Fruit fly (Drosophila melanogaster): ENCODE measurements around the gene for.
A peak's percentile ranks its signal among the peaks of the same experiment; 100 is the strongest.

The for gene

DNA sequence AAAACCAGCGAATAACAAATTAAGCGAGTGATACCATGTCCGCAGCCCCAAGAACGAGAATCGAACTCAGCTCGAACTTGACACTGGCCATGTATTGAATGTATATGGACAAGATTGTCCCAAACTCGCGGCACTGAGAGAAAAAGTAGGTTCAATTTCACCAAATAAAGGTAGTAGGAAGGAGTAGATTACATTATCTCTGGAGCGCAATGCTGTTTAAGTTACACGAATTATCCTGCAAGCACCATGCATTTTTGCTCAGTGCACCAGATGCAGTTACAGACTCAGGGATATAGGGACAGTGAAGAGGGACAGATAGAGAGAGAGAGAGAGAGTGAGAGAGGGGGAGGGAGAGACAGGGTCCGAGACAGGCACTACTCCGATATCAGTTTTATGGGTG lies 62.8 kb downstream of the for start (continued):
- peak; percentile 21 for TF ChIP-seq NfI (GFP tag; optimal IDR thresholded peaks at IDR 0.05)
- TF ChIP-seq Ravus (GFP tag; IDR thresholded peaks at IDR 0.05), result no peak
- no peak for TF ChIP-seq vfl (GFP tag; optimal IDR thresholded peaks at IDR 0.05)
- no peak for TF ChIP-seq kay (GFP tag; optimal IDR thresholded peaks at IDR 0.05)
- no peak for TF ChIP-seq gro (GFP tag; optimal IDR thresholded peaks at IDR 0.05)
- peak; percentile 26 for TF ChIP-seq CG18764 (GFP tag; optimal IDR thresholded peaks at IDR 0.05)
- no peak for TF ChIP-seq Asciz (GFP tag; optimal IDR thresholded peaks at IDR 0.05)
- TF ChIP-seq ci (GFP tag; IDR thresholded peaks at IDR 0.05), result peak; percentile 74; the same call in 2 of the 3 replicates
- no peak for TF ChIP-seq Mad (GFP tag; optimal IDR thresholded peaks at IDR 0.05)
- TF ChIP-seq Dp (GFP tag; optimal IDR thresholded peaks at IDR 0.05), result no peak
- TF ChIP-seq Sry-δ (GFP tag; optimal IDR thresholded peaks at IDR 0.05), result peak; percentile 14
- no peak for TF ChIP-seq unc-4 (GFP tag; IDR thresholded peaks at IDR 0.05; ENCODE audit: partially characterized antibody)
- peak; percentile 65 for TF ChIP-seq zen (tag; optimal IDR thresholded peaks at IDR 0.05)
- TF ChIP-seq CG32532 (GFP tag; IDR thresholded peaks at IDR 0.05), result no peak
- peak; percentile 41 for TF ChIP-seq CG10267 (tag; optimal IDR thresholded peaks at IDR 0.05)
- TF ChIP-seq zfh1 (GFP tag; IDR thresholded peaks at IDR 0.05), result peak; percentile 84
- TF ChIP-seq CG6254 (GFP tag; optimal IDR thresholded peaks at IDR 0.05), result peak; percentile 19
- TF ChIP-seq CG10274 (GFP tag; optimal IDR thresholded peaks at IDR 0.05), result no peak
- no peak for TF ChIP-seq CG4854 (GFP tag; optimal IDR thresholded peaks at IDR 0.05)
- peak; percentile 47 for TF ChIP-seq lilli (GFP tag; optimal IDR thresholded peaks at IDR 0.05)
- TF ChIP-seq esg (GFP tag; conservative IDR thresholded peaks at IDR 0.05), result no peak
- 0 out of 2 replicates have a peak, but pooled peaks have one; percentile 22 for TF ChIP-seq Nf-YA (GFP tag; IDR thresholded peaks at IDR 0.05)
- TF ChIP-seq odd (GFP tag; optimal IDR thresholded peaks at IDR 0.05), result peak; percentile 36
- no peak for TF ChIP-seq Oaz (GFP tag; IDR thresholded peaks at IDR 0.05)
- peak; percentile 46 for TF ChIP-seq Side (GFP tag; optimal IDR thresholded peaks at IDR 0.05)
- TF ChIP-seq mirr (GFP tag; optimal IDR thresholded peaks at IDR 0.05), result no peak
- no peak for TF ChIP-seq CG5953 (GFP tag; IDR thresholded peaks at IDR 0.05)
- peak; percentile 9 for TF ChIP-seq CoRest (tag; optimal IDR thresholded peaks at IDR 0.05)
- TF ChIP-seq Rx (GFP tag; IDR thresholded peaks at IDR 0.05), result no peak; the same call in 1 of the 2 replicates
- no peak for TF ChIP-seq exex (tag; optimal IDR thresholded peaks at IDR 0.05)
- peak; percentile 35 for TF ChIP-seq CG12155 (GFP tag; optimal IDR thresholded peaks at IDR 0.05)
- no peak for TF ChIP-seq H2.0 (GFP tag; IDR thresholded peaks at IDR 0.05)
- no peak for TF ChIP-seq Neu2 (GFP tag; optimal IDR thresholded peaks at IDR 0.05; ENCODE audit: borderline replicate concordance)
- TF ChIP-seq pb (GFP tag; optimal IDR thresholded peaks at IDR 0.05), result peak; percentile 35
- TF ChIP-seq Atf3 (GFP tag; optimal IDR thresholded peaks at IDR 0.05), result peak; percentile 41
- TF ChIP-seq CG4404 (GFP tag; IDR thresholded peaks at IDR 0.05), result peak; percentile 74
- TF ChIP-seq CG11093 (GFP tag; IDR thresholded peaks at IDR 0.05), result no peak
- TF ChIP-seq CG15601 (tag; optimal IDR thresholded peaks at IDR 0.05), result no peak
- no peak for TF ChIP-seq HmgZ (tag; optimal IDR thresholded peaks at IDR 0.05)
- TF ChIP-seq dan (GFP tag; IDR thresholded peaks at IDR 0.05), result peak; percentile 72; the same call in 1 of the 2 replicates
- TF ChIP-seq CG10147 (GFP tag; optimal IDR thresholded peaks at IDR 0.05), result no peak
- TF ChIP-seq CG2712 (tag; optimal IDR thresholded peaks at IDR 0.05), result peak; percentile 81
- TF ChIP-seq CG4360 (GFP tag; IDR thresholded peaks at IDR 0.05), result no peak
- no peak for TF ChIP-seq knrl (GFP tag; IDR thresholded peaks at IDR 0.05; ENCODE audit: partially characterized antibody)
- TF ChIP-seq CG7987 (GFP tag; optimal IDR thresholded peaks at IDR 0.05), result no peak
- no peak for TF ChIP-seq CG10321 (GFP tag; IDR thresholded peaks at IDR 0.05)
- TF ChIP-seq Med (GFP tag), result peak; percentile 82
- TF ChIP-seq Nf-YC (tag; optimal IDR thresholded peaks at IDR 0.05), result no peak
- TF ChIP-seq CG12104 (GFP tag; optimal IDR thresholded peaks at IDR 0.05), result no peak
- no peak for TF ChIP-seq Hr78 (GFP tag; optimal IDR thresholded peaks at IDR 0.05)
- peak; percentile 59 for TF ChIP-seq tin (GFP tag; optimal IDR thresholded peaks at IDR 0.05)
- no peak for TF ChIP-seq CG4328 (GFP tag; optimal IDR thresholded peaks at IDR 0.05)
